Worm (Caenorhabditis elegans) whole organism, early embryonic: ENCODE measurements around the gene srg-32.

Experiments
- F13C5.2 ChIP-seq: sonication (generic microtip); optimal IDR thresholded peaks from 2 replicates; lab custom pipeline; 2017; ENCODE audit warnings: mild to moderate bottlenecking, missing genetic modification characterization, inconsistent platforms, missing compliant biosample characterization
- ama-1 ChIP-seq: fragments of 150-350 bp; optimal IDR thresholded peaks from 2 replicates; lab custom pipeline; 2014
- tbx-11 ChIP-seq: fragments of 200-800 bp; sonication (Bioruptor generic); IDR thresholded peaks from 2 replicates; pipeline ENCODE4 v1.3.6; 2022; ENCODE audit warnings: missing genetic modification characterization, missing compliant biosample characterization

- TF ChIP-seq tbx-11 (GFP tag; lab: Robert Waterston, UW) (no peak), ama-1 (lab: Kevin White, UChicago) (no peak), F13C5.2 (tag; lab: Kevin White, UChicago) (no peak)
Observed at ce11 chrV:10572614-10573013, 16.0 kb downstream of the srg-32 start, which contains the start of gene del-6.
